Worm (Caenorhabditis elegans) whole organism, L4 larva: ENCODE results near the gene rla-2.

Experiments used
- F26F4.8 ChIP-seq: fragments of 200-800 bp; sonication (Bioruptor generic); conservative IDR thresholded peaks from 2 replicates; pipeline ENCODE4 v1.3.6; 2022; ENCODE audit warnings: missing genetic modification characterization, missing compliant biosample characterization
- F49E8.2 ChIP-seq: sonication (generic microtip); optimal IDR thresholded peaks from 2 replicates; lab custom pipeline; 2016; ENCODE audit warnings: missing compliant biosample characterization, mild to moderate bottlenecking, missing genetic modification characterization, borderline replicate concordance
- Y48G9A.11 ChIP-seq: fragments of 200-800 bp; sonication (Bioruptor generic); IDR thresholded peaks from 2 replicates; pipeline ENCODE4 v1.3.6; 2022; ENCODE audit warnings: missing genetic modification reagents, missing genetic modification characterization, missing compliant biosample characterization
- Y5F2A.4 ChIP-seq: fragments of 200-800 bp; sonication (Bioruptor generic); optimal IDR thresholded peaks from 2 replicates; lab custom pipeline; 2018; ENCODE audit warnings: mild to moderate bottlenecking, missing genetic modification characterization, missing compliant biosample characterization
- Y75B8A.6 ChIP-seq: fragments of 200-800 bp; sonication (Bioruptor generic); IDR thresholded peaks from 2 replicates; pipeline ENCODE4 v1.3.6; 2022; ENCODE audit warnings: missing genetic modification reagents, missing genetic modification characterization, missing compliant biosample characterization
- ZK337.2 ChIP-seq: fragments of 200-800 bp; sonication (Bioruptor generic); IDR thresholded peaks from 2 replicates; pipeline ENCODE4 v1.3.6; 2022; ENCODE audit warnings: missing genetic modification reagents, missing genetic modification characterization, missing compliant biosample characterization
- aha-1 ChIP-seq: fragments of 150-350 bp; peaks from one replicate; lab custom pipeline; 2014; ENCODE audit warnings: missing biosample characterization, missing genetic modification characterization
- ama-1 ChIP-seq: fragments of 150-350 bp; optimal IDR thresholded peaks from 2 replicates; lab custom pipeline; 2014; ENCODE audit warnings: inconsistent platforms, mixed read lengths
- arid-1 ChIP-seq: fragments of 200-800 bp; sonication (Bioruptor generic); conservative IDR thresholded peaks from 2 replicates; pipeline ENCODE4 v1.3.6; 2022; ENCODE audit warnings: missing genetic modification reagents, missing genetic modification characterization, missing compliant biosample characterization
- ceh-32 ChIP-seq: sonication (generic microtip); optimal IDR thresholded peaks from 2 replicates; lab custom pipeline; 2016; ENCODE audit warnings: mild to moderate bottlenecking, missing genetic modification characterization, missing compliant biosample characterization; ENCODE audit not compliant: poor library complexity
- cey-2 ChIP-seq: sonication (generic microtip); optimal IDR thresholded peaks from 3 replicates; lab custom pipeline; 2017; ENCODE audit warnings: missing genetic modification characterization, mild to moderate bottlenecking, missing compliant biosample characterization, antibody characterized with exemption, borderline replicate concordance; ENCODE audit not compliant: insufficient read depth
- ctbp-1 ChIP-seq: fragments of 200-800 bp; sonication (Bioruptor generic); IDR thresholded peaks from 2 replicates; pipeline ENCODE4 v1.3.6; 2022; ENCODE audit warnings: missing genetic modification reagents, missing genetic modification characterization, missing compliant biosample characterization
- daf-12 ChIP-seq: fragments of 150-350 bp; optimal IDR thresholded peaks from 2 replicates; lab custom pipeline; 2014; ENCODE audit warnings: missing biosample characterization, missing genetic modification reagents, missing genetic modification characterization
- daf-8 ChIP-seq: fragments of 200-800 bp; sonication (Bioruptor generic); IDR thresholded peaks from 2 replicates; pipeline ENCODE4 v1.3.6; 2022; ENCODE audit warnings: missing genetic modification characterization, missing compliant biosample characterization
- dmd-8 ChIP-seq: fragments of 200-800 bp; sonication (Bioruptor generic); IDR thresholded peaks from 2 replicates; pipeline ENCODE4 v1.3.6; 2022; ENCODE audit warnings: missing genetic modification characterization, missing compliant biosample characterization
- dve-1 ChIP-seq: sonication (generic microtip); optimal IDR thresholded peaks from 2 replicates; lab custom pipeline; 2017; ENCODE audit warnings: antibody characterized with exemption, mild to moderate bottlenecking, missing genetic modification characterization, missing compliant biosample characterization; ENCODE audit not compliant: insufficient read depth
- hlh-30 ChIP-seq: sonication (generic microtip); optimal IDR thresholded peaks from 2 replicates; lab custom pipeline; 2017; ENCODE audit warnings: antibody characterized with exemption, mild to moderate bottlenecking, missing genetic modification characterization, missing compliant biosample characterization; ENCODE audit not compliant: insufficient read depth
- lin-15B ChIP-seq: fragments of 150-350 bp; sonication (generic microtip); optimal IDR thresholded peaks from 3 replicates; lab custom pipeline; 2014; ENCODE audit warnings: missing biosample characterization, missing genetic modification characterization
- lin-38 ChIP-seq: fragments of 200-800 bp; sonication (Bioruptor generic); IDR thresholded peaks from 2 replicates; pipeline ENCODE4 v1.3.6; 2022; ENCODE audit warnings: missing genetic modification reagents, missing genetic modification characterization, missing compliant biosample characterization
- lin-39 ChIP-seq: fragments of 150-350 bp; optimal IDR thresholded peaks from 2 replicates; lab custom pipeline; 2014; ENCODE audit warnings: missing biosample characterization, missing genetic modification reagents, missing genetic modification characterization
- lir-3 ChIP-seq: sonication (generic microtip); optimal IDR thresholded peaks from 2 replicates; lab custom pipeline; 2016; ENCODE audit warnings: mild to moderate bottlenecking, missing genetic modification characterization, missing compliant biosample characterization
- mdl-1 ChIP-seq, 2 experiments: fragments of 150-350 bp in 1 of 2; sonication (generic microtip) in 1 of 2; optimal IDR thresholded peaks; 2 replicates each; lab custom pipeline; 2014 to 2017; ENCODE audit warnings: missing biosample characterization in 2 of 2, missing genetic modification characterization in 2 of 2
- mdt-29 ChIP-seq: fragments of 200-800 bp; sonication (Bioruptor generic); IDR thresholded peaks from 2 replicates; pipeline ENCODE4 v1.3.6; 2022; ENCODE audit warnings: missing genetic modification reagents, missing genetic modification characterization, missing compliant biosample characterization
- mep-1 ChIP-seq: fragments of 150-350 bp; sonication (generic microtip); optimal IDR thresholded peaks from 3 replicates; lab custom pipeline; 2014; ENCODE audit warnings: missing biosample characterization, missing genetic modification characterization
- mes-2 ChIP-seq: sonication (generic microtip); optimal IDR thresholded peaks from 2 replicates; lab custom pipeline; 2016; ENCODE audit warnings: missing genotype, mild to moderate bottlenecking, missing genetic modification characterization, missing compliant biosample characterization; ENCODE audit not compliant: poor library complexity, severe bottlenecking
- nhr-102 ChIP-seq: sonication (generic microtip); optimal IDR thresholded peaks from 2 replicates; lab custom pipeline; 2016; ENCODE audit warnings: mild to moderate bottlenecking, missing genetic modification characterization, moderate library complexity, missing compliant biosample characterization
- nhr-111 ChIP-seq: fragments of 200-800 bp; sonication (Bioruptor generic); optimal IDR thresholded peaks from 2 replicates; lab custom pipeline; 2018; ENCODE audit warnings: mild to moderate bottlenecking, missing genetic modification characterization, missing compliant biosample characterization
- nhr-237 ChIP-seq: sonication (generic microtip); optimal IDR thresholded peaks from 2 replicates; lab custom pipeline; 2017; ENCODE audit warnings: missing biosample characterization, missing genetic modification characterization
- nhr-28 ChIP-seq: fragments of 150-350 bp; optimal IDR thresholded peaks from 2 replicates; lab custom pipeline; 2014; ENCODE audit warnings: missing biosample characterization, missing genetic modification characterization
- nhr-76 ChIP-seq: fragments of 150-350 bp; optimal IDR thresholded peaks from 2 replicates; lab custom pipeline; 2014; ENCODE audit warnings: missing biosample characterization, missing genetic modification characterization
- set-16 ChIP-seq: fragments of 200-800 bp; sonication (Bioruptor generic); IDR thresholded peaks from 2 replicates; pipeline ENCODE4 v1.3.6; 2022; ENCODE audit warnings: missing genetic modification reagents, missing genetic modification characterization, missing compliant biosample characterization
- snpc-1.2 ChIP-seq: fragments of 200-800 bp; sonication (Bioruptor generic); IDR thresholded peaks from 2 replicates; pipeline ENCODE4 v1.3.6; 2022; ENCODE audit warnings: missing genetic modification reagents, missing genetic modification characterization, missing compliant biosample characterization
- tra-1 ChIP-seq: fragments of 200-800 bp; sonication (Bioruptor generic); IDR thresholded peaks from 2 replicates; pipeline ENCODE4 v1.3.6; 2022; ENCODE audit warnings: missing genetic modification reagents, missing genetic modification characterization, missing compliant biosample characterization
- vab-7 ChIP-seq: fragments of 200-800 bp; sonication (Bioruptor generic); IDR thresholded peaks from 2 replicates; pipeline ENCODE4 v1.3.6; 2022; ENCODE audit warnings: missing genetic modification reagents, missing genetic modification characterization, missing compliant biosample characterization
- zip-2 ChIP-seq: fragments of 150-350 bp; optimal IDR thresholded peaks from 2 replicates; lab custom pipeline; 2014; ENCODE audit warnings: missing biosample characterization, missing genetic modification characterization
- ztf-11 ChIP-seq: fragments of 150-350 bp; optimal IDR thresholded peaks from 2 replicates; lab custom pipeline; 2014; ENCODE audit warnings: missing biosample characterization, missing genetic modification characterization

The rla-2 gene

ce11 chrIV:13371699-13372098, 1.6 kb upstream of the rla-2 start, which contains the start of gene Y62E10A.6:
Y62E10A.6 (plus strand) TSS chrIV:13371999.
- 0 out of 2 replicates have a peak, but pooled peaks have one; percentile 20 for TF ChIP-seq Y48G9A.11 (GFP tag; lab: Robert Waterston, UW)
- no peak for TF ChIP-seq mes-2 (tag; lab: Kevin White, UChicago)
- TF ChIP-seq lin-38 (GFP tag; lab: Robert Waterston, UW): 0 out of 2 replicates have a peak, but pooled peaks have one; percentile 13
- TF ChIP-seq, all 104 proteins: peak for 2

DNA sequence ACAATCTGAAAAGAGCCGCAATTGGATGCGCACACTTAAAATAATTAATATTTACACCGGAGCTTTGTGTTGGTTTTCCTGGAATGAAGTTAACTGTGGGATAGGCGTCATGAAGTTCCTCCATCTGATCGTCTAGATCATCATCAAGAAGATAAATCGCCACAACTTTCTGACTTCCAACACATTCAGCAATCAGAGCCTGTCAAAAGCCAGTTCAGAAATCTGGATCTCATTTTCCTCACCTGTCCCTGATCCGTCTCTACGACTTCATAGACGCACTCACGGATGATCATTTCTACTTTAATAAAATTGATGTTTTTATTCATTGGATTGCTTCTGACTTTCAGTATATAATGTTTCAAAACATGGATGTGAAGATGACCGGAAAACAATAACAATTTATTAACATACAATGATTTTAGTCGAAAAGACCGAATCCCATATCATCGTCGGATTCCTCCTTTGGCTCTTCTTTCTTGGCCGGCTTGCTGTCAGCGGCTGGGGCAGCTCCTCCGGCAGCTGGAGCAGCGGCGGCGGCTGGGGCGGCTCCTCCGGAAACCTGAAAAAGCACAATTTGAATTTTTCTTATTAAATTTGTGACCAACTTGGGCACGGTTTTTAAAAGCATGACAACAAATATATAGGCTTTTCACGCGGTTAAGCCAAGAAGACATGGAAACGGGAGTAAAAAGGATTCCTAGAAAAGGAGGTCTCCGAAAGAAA, 804 bp downstream of the rla-2 start, which contains the start of gene agt-1:
Gene agt-1, minus strand, starts transcription at position 293 of the 723 bp plus-strand sequence.
- TF ChIP-seq nhr-237 (tag; lab: Kevin White, UChicago): no peak
- no peak for TF ChIP-seq ztf-11 (tag; lab: Kevin White, UChicago)
- no peak for TF ChIP-seq cey-2 (tag; lab: Kevin White, UChicago)
- TF ChIP-seq Y5F2A.4 (GFP tag; lab: Kevin White, UChicago): no peak
- no peak for TF ChIP-seq mep-1
- TF ChIP-seq set-16: peak; percentile 95
- TF ChIP-seq daf-12 (tag; lab: Kevin White, UChicago): no peak
- TF ChIP-seq nhr-111 (GFP tag; lab: Kevin White, UChicago): no peak
- peak; percentile 50; the same call in 1 of the 2 replicates for TF ChIP-seq arid-1 (GFP tag; lab: Robert Waterston, UW)
- no peak for TF ChIP-seq vab-7
- TF ChIP-seq lin-15B: no peak
- no peak for TF ChIP-seq nhr-76 (tag; lab: Kevin White, UChicago)
- TF ChIP-seq dmd-8 (GFP tag; lab: Robert Waterston, UW): 0 out of 2 replicates have a peak, but pooled peaks have one; percentile 19
- no peak for TF ChIP-seq daf-8 (GFP tag; lab: Robert Waterston, UW)
- no peak for TF ChIP-seq Y75B8A.6
- peak; percentile 60 for TF ChIP-seq snpc-1.2 (GFP tag; lab: Robert Waterston, UW)
- no peak for TF ChIP-seq tra-1
- TF ChIP-seq Y48G9A.11 (GFP tag; lab: Robert Waterston, UW): 0 out of 2 replicates have a peak, but pooled peaks have one; percentile 17
- TF ChIP-seq dve-1 (tag; lab: Kevin White, UChicago): no peak
- no peak for TF ChIP-seq nhr-28 (tag; lab: Kevin White, UChicago)
- TF ChIP-seq ama-1 (lab: Kevin White, UChicago): no peak
- TF ChIP-seq hlh-30 (tag; lab: Kevin White, UChicago): no peak
- no peak for TF ChIP-seq lir-3 (tag; lab: Kevin White, UChicago)
- peak; percentile 28 for TF ChIP-seq aha-1 (tag; lab: Kevin White, UChicago)
- TF ChIP-seq F26F4.8 (GFP tag; lab: Robert Waterston, UW): no peak
- 0 out of 2 replicates have a peak, but pooled peaks have one; percentile 47 for TF ChIP-seq ctbp-1
- TF ChIP-seq nhr-102 (tag; lab: Kevin White, UChicago): peak; percentile 4
- no peak for TF ChIP-seq mdl-1 (tag; optimal IDR thresholded peaks at IDR 0.05; lab: Kevin White, UChicago)
- no peak for TF ChIP-seq ceh-32 (tag; lab: Kevin White, UChicago)
- TF ChIP-seq ZK337.2 (GFP tag; lab: Robert Waterston, UW): no peak
- TF ChIP-seq F49E8.2: peak; percentile 38
- no peak for TF ChIP-seq lin-39
- 0 out of 2 replicates have a peak, but pooled peaks have one; percentile 44 for TF ChIP-seq mdt-29 (GFP tag; lab: Robert Waterston, UW)

- TF ChIP-seq zip-2 (tag; lab: Kevin White, UChicago) (no peak), aha-1 (tag; lab: Kevin White, UChicago) (peak; percentile 79)
- TF ChIP-seq, all 104 proteins: peak for 1
Measured at ce11 chrIV:13364869-13365268, 5.2 kb downstream of the rla-2 start, which contains the start of gene srsx-25. srsx-25 (plus strand) TSS chrIV:13365169.
